Worm (Caenorhabditis elegans) whole organism, early embryonic: ENCODE data around the gene cfap-20.

Experiments
- F13C5.2 ChIP-seq: sonication (generic microtip); optimal IDR thresholded peaks from 2 replicates; lab custom pipeline; 2017; ENCODE audit warnings: mild to moderate bottlenecking, missing genetic modification characterization, inconsistent platforms, missing compliant biosample characterization
- ama-1 ChIP-seq: fragments of 150-350 bp; optimal IDR thresholded peaks from 2 replicates; lab custom pipeline; 2014
- sea-1 ChIP-seq: fragments of 200-800 bp; sonication (Bioruptor generic); conservative IDR thresholded peaks from 2 replicates; pipeline ENCODE4 v1.3.6; 2022; ENCODE audit warnings: missing genetic modification characterization, missing compliant biosample characterization

DNA sequence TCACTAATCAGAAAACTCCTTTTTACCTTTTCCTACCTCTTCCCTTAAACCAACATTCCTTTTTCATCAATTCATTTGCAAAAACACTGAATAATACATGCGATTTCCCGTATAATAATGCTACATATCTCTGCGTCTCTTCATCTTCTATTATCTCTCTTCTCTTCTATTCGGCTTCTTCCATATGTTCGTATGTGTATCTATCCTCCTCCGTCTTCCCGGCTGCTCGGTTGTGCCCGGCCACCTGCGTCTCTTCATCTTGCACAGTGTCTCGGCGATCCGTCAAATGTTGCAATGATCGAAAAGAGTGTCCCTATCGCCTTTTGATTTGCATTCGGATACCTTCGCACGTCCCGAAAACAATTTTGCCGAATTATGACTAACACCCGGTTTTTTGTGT is 46.0 kb upstream of the cfap-20 start:
- TF ChIP-seq ama-1 (lab: Kevin White, UChicago): no peak
- TF ChIP-seq F13C5.2 (tag; lab: Kevin White, UChicago): no peak
- no peak for TF ChIP-seq sea-1 (GFP tag; lab: Robert Waterston, UW)
